Fruit fly (Drosophila melanogaster) whole organism, embryonic: ENCODE measurements around the gene CG8891.

Source experiments
- Atf-2 ChIP-seq: fragments of 200-800 bp; sonication (Bioruptor generic); optimal IDR thresholded peaks from 2 replicates; lab custom pipeline; 2016; ENCODE audit warnings: missing biosample characterization, missing genetic modification characterization
- B-H1 ChIP-seq: fragments of 200-800 bp; sonication (Bioruptor generic); IDR thresholded peaks from 3 replicates; pipeline ENCODE4 v1.3.6; 2022; ENCODE audit warnings: missing biosample characterization, missing genetic modification characterization
- Blimp-1 ChIP-seq: fragments of 200-800 bp; sonication (Bioruptor generic); optimal IDR thresholded peaks from 3 replicates; lab custom pipeline; 2018; ENCODE audit warnings: missing biosample characterization, missing genetic modification characterization, mild to moderate bottlenecking, moderate library complexity, missing genetic modification reagents
- CG10654 ChIP-seq: fragments of 200-800 bp; sonication (Bioruptor generic); optimal IDR thresholded peaks from 2 replicates; lab custom pipeline; 2016; ENCODE audit warnings: missing biosample characterization, missing genetic modification characterization
- CG1233 ChIP-seq: fragments of 200-800 bp; sonication (Bioruptor generic); optimal IDR thresholded peaks from 4 replicates; lab custom pipeline; 2018; ENCODE audit warnings: missing biosample characterization, mild to moderate bottlenecking, missing genetic modification characterization
- CG14860 ChIP-seq: fragments of 200-800 bp; sonication (Bioruptor generic); IDR thresholded peaks from 3 replicates; pipeline ENCODE4 v1.3.6; 2022; ENCODE audit warnings: missing biosample characterization, missing genetic modification characterization; ENCODE audit not compliant: partially characterized antibody
- CG17359 ChIP-seq: fragments of 200-800 bp; sonication (Bioruptor generic); optimal IDR thresholded peaks from 3 replicates; lab custom pipeline; 2018; ENCODE audit warnings: missing biosample characterization, mild to moderate bottlenecking, missing genetic modification characterization, moderate library complexity
- CG17802 ChIP-seq: fragments of 200-800 bp; sonication (Bioruptor generic); optimal IDR thresholded peaks from 2 replicates; lab custom pipeline; 2018; ENCODE audit warnings: missing biosample characterization, mild to moderate bottlenecking, missing genetic modification characterization, moderate library complexity
- CG3847 ChIP-seq: fragments of 200-800 bp; sonication (Bioruptor generic); IDR thresholded peaks from 2 replicates; pipeline ENCODE4 v1.3.6; 2022; ENCODE audit warnings: missing biosample characterization, missing genetic modification characterization
- CG4328 ChIP-seq: fragments of 200-800 bp; sonication (Bioruptor generic); optimal IDR thresholded peaks from 3 replicates; lab custom pipeline; 2017; ENCODE audit warnings: missing biosample characterization, missing genetic modification reagents, missing genetic modification characterization
- CG5180 ChIP-seq: fragments of 200-800 bp; sonication (Bioruptor generic); optimal IDR thresholded peaks from 3 replicates; lab custom pipeline; 2017; ENCODE audit warnings: missing biosample characterization, missing genetic modification characterization, mild to moderate bottlenecking, moderate library complexity, missing genetic modification reagents
- CG7271 ChIP-seq: fragments of 200-800 bp; sonication (Bioruptor generic); optimal IDR thresholded peaks from 2 replicates; lab custom pipeline; 2018; ENCODE audit warnings: missing biosample characterization, mild to moderate bottlenecking, missing genetic modification characterization, moderate library complexity
- CG7745 ChIP-seq: fragments of 200-800 bp; sonication (Bioruptor generic); optimal IDR thresholded peaks from 2 replicates; lab custom pipeline; 2018; ENCODE audit warnings: missing biosample characterization, mild to moderate bottlenecking, missing genetic modification characterization, moderate library complexity
- CG7987 ChIP-seq: fragments of 200-800 bp; sonication (Bioruptor generic); optimal IDR thresholded peaks from 2 replicates; lab custom pipeline; 2018; ENCODE audit warnings: missing biosample characterization, mild to moderate bottlenecking, missing genetic modification characterization, moderate library complexity
- CHES-1-like ChIP-seq: fragments of 200-800 bp; sonication (Bioruptor generic); optimal IDR thresholded peaks from 2 replicates; lab custom pipeline; 2016; ENCODE audit warnings: missing biosample characterization, missing genetic modification characterization
- CTCF ChIP-seq: fragments of 200-800 bp; sonication (Bioruptor generic); optimal IDR thresholded peaks from 2 replicates; lab custom pipeline; 2017; ENCODE audit warnings: missing biosample characterization, mild to moderate bottlenecking, missing genetic modification characterization, moderate library complexity
- CkIIα-i1 ChIP-seq: fragments of 200-800 bp; sonication (Bioruptor generic); IDR thresholded peaks from 2 replicates; pipeline ENCODE4 v1.3.6; 2022; ENCODE audit warnings: missing biosample characterization, missing genetic modification characterization
- CrebB ChIP-seq: fragments of 200-800 bp; sonication (Bioruptor generic); optimal IDR thresholded peaks from 3 replicates; lab custom pipeline; 2018; ENCODE audit warnings: missing biosample characterization, mild to moderate bottlenecking, missing genetic modification characterization
- Dbx ChIP-seq: fragments of 200-800 bp; sonication (Bioruptor generic); IDR thresholded peaks from 3 replicates; pipeline ENCODE4 v1.3.6; 2022; ENCODE audit warnings: missing biosample characterization, missing genetic modification characterization
- Dek ChIP-seq: fragments of 200-800 bp; sonication (Bioruptor generic); optimal IDR thresholded peaks from 3 replicates; lab custom pipeline; 2019; ENCODE audit warnings: missing biosample characterization, mild to moderate bottlenecking, missing genetic modification characterization, moderate library complexity
- Ets97D ChIP-seq: fragments of 200-800 bp; sonication (Bioruptor generic); optimal IDR thresholded peaks from 3 replicates; lab custom pipeline; 2016; ENCODE audit warnings: missing biosample characterization, missing genetic modification characterization
- Gug ChIP-seq: fragments of 200-800 bp; sonication (Bioruptor generic); IDR thresholded peaks from 4 replicates; pipeline ENCODE4 v1.3.6; 2022; ENCODE audit warnings: missing biosample characterization, missing genetic modification characterization
- H15 ChIP-seq: fragments of 200-800 bp; sonication (Bioruptor generic); IDR thresholded peaks from 3 replicates; pipeline ENCODE4 v1.3.6; 2022; ENCODE audit warnings: missing biosample characterization, missing genetic modification characterization
- Hand ChIP-seq: fragments of 200-800 bp; sonication (Bioruptor generic); optimal IDR thresholded peaks from 2 replicates; lab custom pipeline; 2017; ENCODE audit warnings: mild to moderate bottlenecking, missing biosample characterization, missing genetic modification reagents, missing genetic modification characterization
- HmgD ChIP-seq: fragments of 200-800 bp; sonication (Bioruptor generic); optimal IDR thresholded peaks from 3 replicates; lab custom pipeline; 2016; ENCODE audit warnings: missing biosample characterization, missing genetic modification characterization
- HmgZ ChIP-seq: fragments of 200-800 bp; sonication (Bioruptor generic); optimal IDR thresholded peaks from 2 replicates; lab custom pipeline; 2018; ENCODE audit warnings: missing biosample characterization, mild to moderate bottlenecking, missing genetic modification characterization
- Hmr ChIP-seq: fragments of 200-800 bp; sonication (Bioruptor generic); optimal IDR thresholded peaks from 3 replicates; lab custom pipeline; 2017; ENCODE audit warnings: mild to moderate bottlenecking, missing biosample characterization, missing genetic modification reagents, missing genetic modification characterization
- Hmx ChIP-seq: fragments of 200-800 bp; sonication (Bioruptor generic); optimal IDR thresholded peaks from 2 replicates; lab custom pipeline; 2016; ENCODE audit warnings: missing biosample characterization, missing genetic modification characterization
- Hsf ChIP-seq: fragments of 200-800 bp; sonication (Bioruptor generic); optimal IDR thresholded peaks from 3 replicates; lab custom pipeline; 2016; ENCODE audit warnings: missing biosample characterization, missing genetic modification characterization
- Max ChIP-seq: fragments of 200-800 bp; sonication (Bioruptor generic); optimal IDR thresholded peaks from 2 replicates; lab custom pipeline; 2016; ENCODE audit warnings: missing biosample characterization, mild to moderate bottlenecking, missing genetic modification characterization
- Mrtf ChIP-seq: fragments of 200-800 bp; sonication (Bioruptor generic); IDR thresholded peaks from 3 replicates; pipeline ENCODE4 v1.3.6; 2022; ENCODE audit warnings: missing biosample characterization, missing genetic modification characterization
- Oli ChIP-seq: fragments of 200-800 bp; sonication (Bioruptor generic); optimal IDR thresholded peaks from 2 replicates; lab custom pipeline; 2018; ENCODE audit warnings: missing biosample characterization, mild to moderate bottlenecking, missing genetic modification characterization, moderate library complexity
- Poxn ChIP-seq: fragments of 200-800 bp; sonication (Bioruptor generic); IDR thresholded peaks from 2 replicates; pipeline ENCODE4 v1.3.6; 2022; ENCODE audit warnings: missing biosample characterization, missing genetic modification characterization
- Xrp1 ChIP-seq: fragments of 200-800 bp; sonication (Bioruptor generic); IDR thresholded peaks from 2 replicates; pipeline ENCODE4 v1.3.6; 2022; ENCODE audit warnings: missing biosample characterization, missing genetic modification characterization
- YL-1 ChIP-seq: fragments of 200-800 bp; sonication (Bioruptor generic); optimal IDR thresholded peaks from 3 replicates; lab custom pipeline; 2017; ENCODE audit warnings: missing biosample characterization, mild to moderate bottlenecking, missing genetic modification characterization
- ase ChIP-seq: fragments of 200-800 bp; sonication (Bioruptor generic); IDR thresholded peaks from 3 replicates; pipeline ENCODE4 v1.3.6; 2022; ENCODE audit warnings: missing biosample characterization, missing genetic modification characterization
- bsh ChIP-seq, 2 experiments: fragments of 200-800 bp; sonication (Bioruptor generic); optimal IDR thresholded peaks; 2 replicates each; lab custom pipeline; 2017 to 2018; ENCODE audit warnings: mild to moderate bottlenecking in 2 of 2, missing biosample characterization in 2 of 2, missing genetic modification characterization in 2 of 2, moderate library complexity in 1 of 2
- cato ChIP-seq: fragments of 200-800 bp; sonication (Bioruptor generic); optimal IDR thresholded peaks from 2 replicates; lab custom pipeline; 2016; ENCODE audit warnings: missing biosample characterization, missing genetic modification characterization, borderline replicate concordance
- hth ChIP-seq: fragments of >200 bp; optimal IDR thresholded peaks from 2 replicates; lab custom pipeline; 2017; ENCODE audit warnings: inconsistent platforms
- luna ChIP-seq: fragments of 200-800 bp; sonication (Bioruptor generic); optimal IDR thresholded peaks from 2 replicates; lab custom pipeline; 2016; ENCODE audit warnings: missing biosample characterization, missing genetic modification characterization
- odd ChIP-seq: fragments of 200-800 bp; sonication (Bioruptor generic); optimal IDR thresholded peaks from 2 replicates; lab custom pipeline; 2017; ENCODE audit warnings: missing biosample characterization, mild to moderate bottlenecking, missing genetic modification characterization
- pb ChIP-seq: fragments of 200-800 bp; sonication (Bioruptor generic); optimal IDR thresholded peaks from 3 replicates; lab custom pipeline; 2016; ENCODE audit warnings: missing biosample characterization, missing genetic modification characterization
- pnt ChIP-seq: fragments of 200-800 bp; sonication (Bioruptor generic); optimal IDR thresholded peaks from 3 replicates; lab custom pipeline; 2016; ENCODE audit warnings: missing biosample characterization, missing genetic modification characterization
- ranshi ChIP-seq: fragments of 200-800 bp; sonication (Bioruptor generic); IDR thresholded peaks from 2 replicates; pipeline ENCODE4 v1.3.6; 2022; ENCODE audit warnings: missing biosample characterization, missing genetic modification characterization
- sens-2 ChIP-seq: fragments of 200-800 bp; sonication (Bioruptor generic); IDR thresholded peaks from 2 replicates; pipeline ENCODE4 v1.3.6; 2022; ENCODE audit warnings: missing biosample characterization, missing genetic modification characterization
- shn ChIP-seq: fragments of 200-800 bp; sonication (Bioruptor generic); optimal IDR thresholded peaks from 3 replicates; lab custom pipeline; 2016; ENCODE audit warnings: missing biosample characterization, missing genetic modification characterization
- sisA ChIP-seq: fragments of 200-800 bp; sonication (Bioruptor generic); IDR thresholded peaks from 2 replicates; pipeline ENCODE4 v1.3.6; 2022; ENCODE audit warnings: missing biosample characterization, missing genetic modification characterization
- sqz ChIP-seq: fragments of 200-800 bp; sonication (Bioruptor generic); optimal IDR thresholded peaks from 3 replicates; lab custom pipeline; 2018; ENCODE audit warnings: missing biosample characterization, mild to moderate bottlenecking, missing genetic modification characterization
- tgo ChIP-seq: fragments of 200-800 bp; sonication (Bioruptor generic); IDR thresholded peaks from 3 replicates; pipeline ENCODE4 v1.3.6; 2022; ENCODE audit warnings: missing biosample characterization, missing genetic modification characterization
- zen ChIP-seq: fragments of 200-800 bp; sonication (Bioruptor generic); optimal IDR thresholded peaks from 3 replicates; lab custom pipeline; 2018; ENCODE audit warnings: missing biosample characterization, mild to moderate bottlenecking, missing genetic modification characterization, moderate library complexity

The CG8891 gene

dm6 chr2L:4997401-4998259, 18.5 kb upstream of the CG8891 start (continued):
- peak; percentile 93 for TF ChIP-seq CG5180 (GFP tag; lab: Kevin White, UChicago)
- TF ChIP-seq CTCF (GFP tag; lab: Kevin White, UChicago), result peak; percentile 72
- TF ChIP-seq pnt (GFP tag; lab: Kevin White, UChicago), result peak; percentile 99
- TF ChIP-seq pb (GFP tag; lab: Kevin White, UChicago), result peak; percentile 99
- peak; percentile 94 for TF ChIP-seq Ets97D
- TF ChIP-seq tgo (GFP tag; lab: Robert Waterston, UW), result peak; percentile 99
- TF ChIP-seq Max (GFP tag; lab: Kevin White, UChicago), result peak; percentile 99
- TF ChIP-seq CG14860, result peak; percentile 65
- TF ChIP-seq CG1233 (GFP tag; lab: Kevin White, UChicago), result peak; percentile 99
- TF ChIP-seq bsh (GFP tag; optimal IDR thresholded peaks at IDR 0.05; lab: Kevin White, UChicago), result peak; percentile 98 to 99
- peak; percentile 99 for TF ChIP-seq H15 (GFP tag; lab: Robert Waterston, UW)
- peak; percentile 88 for TF ChIP-seq CG7745 (tag; lab: Kevin White, UChicago)
- peak; percentile 99 for TF ChIP-seq CG17359 (tag; lab: Kevin White, UChicago)
- TF ChIP-seq Gug (GFP tag; lab: Robert Waterston, UW), result peak; percentile 99
- peak; percentile 94 for TF ChIP-seq Hand (GFP tag; lab: Kevin White, UChicago)
- TF ChIP-seq sqz, result peak; percentile 98
- TF ChIP-seq ranshi (GFP tag; lab: Robert Waterston, UW), result peak; percentile 99
- TF ChIP-seq sens-2 (GFP tag; lab: Robert Waterston, UW), result peak; percentile 99
- TF ChIP-seq CG3847 (GFP tag; lab: Robert Waterston, UW), result peak; percentile 99
- peak; percentile 99 for TF ChIP-seq CHES-1-like (GFP tag; lab: Kevin White, UChicago)
- peak; percentile 99 for TF ChIP-seq CG10654 (GFP tag; lab: Kevin White, UChicago)
- TF ChIP-seq CrebB (tag; lab: Kevin White, UChicago), result peak; percentile 98
- TF ChIP-seq Dbx (GFP tag; lab: Robert Waterston, UW), result peak; percentile 99
- peak; percentile 98 for TF ChIP-seq Hmr (GFP tag; lab: Kevin White, UChicago)
- TF ChIP-seq CG7271 (tag; lab: Kevin White, UChicago), result peak; percentile 89
- TF ChIP-seq HmgD (GFP tag; lab: Kevin White, UChicago), result peak; percentile 99
- TF ChIP-seq CG4328 (GFP tag; lab: Kevin White, UChicago), result peak; percentile 98
- TF ChIP-seq ase, result peak; percentile 100
- peak; percentile 99 for TF ChIP-seq Atf-2
- peak; percentile 97 for TF ChIP-seq YL-1 (GFP tag; lab: Kevin White, UChicago)
- peak; percentile 99 for TF ChIP-seq B-H1 (GFP tag; lab: Robert Waterston, UW)
- TF ChIP-seq Oli (tag; lab: Kevin White, UChicago), result peak; percentile 99
- peak; percentile 94 for TF ChIP-seq CG17802 (tag; lab: Kevin White, UChicago)
- TF ChIP-seq Xrp1 (GFP tag; lab: Robert Waterston, UW), result peak; percentile 99
- TF ChIP-seq HmgZ (tag; lab: Kevin White, UChicago), result peak; percentile 99
- peak; percentile 100 for TF ChIP-seq sisA
- TF ChIP-seq CG7987 (GFP tag; lab: Kevin White, UChicago), result peak; percentile 97
- peak; percentile 97 for TF ChIP-seq odd (GFP tag; lab: Kevin White, UChicago)
- peak; percentile 98 for TF ChIP-seq zen
- peak; percentile 98 for TF ChIP-seq Dek (tag; lab: Kevin White, UChicago)
- peak; percentile 98 for TF ChIP-seq Blimp-1
- no peak for TF ChIP-seq hth
- peak; percentile 100 for TF ChIP-seq shn (GFP tag; lab: Kevin White, UChicago)
- peak; percentile 98 for TF ChIP-seq luna (GFP tag; lab: Kevin White, UChicago)
- TF ChIP-seq CkIIα-i1 (GFP tag; lab: Robert Waterston, UW), result peak; percentile 96
- peak; percentile 96 for TF ChIP-seq Hmx (GFP tag; lab: Kevin White, UChicago)
- peak; percentile 99 for TF ChIP-seq Mrtf (GFP tag; lab: Robert Waterston, UW)
- TF ChIP-seq Poxn (GFP tag; lab: Robert Waterston, UW), result peak; percentile 96
- peak; percentile 99 for TF ChIP-seq Hsf
- TF ChIP-seq cato (GFP tag; lab: Kevin White, UChicago), result peak; percentile 99
